Fruit fly (Drosophila melanogaster): ENCODE measurements around the gene CG15219.
A peak's percentile ranks its signal among the peaks of the same experiment; 100 is the strongest.

CG15219 gene

DNA sequence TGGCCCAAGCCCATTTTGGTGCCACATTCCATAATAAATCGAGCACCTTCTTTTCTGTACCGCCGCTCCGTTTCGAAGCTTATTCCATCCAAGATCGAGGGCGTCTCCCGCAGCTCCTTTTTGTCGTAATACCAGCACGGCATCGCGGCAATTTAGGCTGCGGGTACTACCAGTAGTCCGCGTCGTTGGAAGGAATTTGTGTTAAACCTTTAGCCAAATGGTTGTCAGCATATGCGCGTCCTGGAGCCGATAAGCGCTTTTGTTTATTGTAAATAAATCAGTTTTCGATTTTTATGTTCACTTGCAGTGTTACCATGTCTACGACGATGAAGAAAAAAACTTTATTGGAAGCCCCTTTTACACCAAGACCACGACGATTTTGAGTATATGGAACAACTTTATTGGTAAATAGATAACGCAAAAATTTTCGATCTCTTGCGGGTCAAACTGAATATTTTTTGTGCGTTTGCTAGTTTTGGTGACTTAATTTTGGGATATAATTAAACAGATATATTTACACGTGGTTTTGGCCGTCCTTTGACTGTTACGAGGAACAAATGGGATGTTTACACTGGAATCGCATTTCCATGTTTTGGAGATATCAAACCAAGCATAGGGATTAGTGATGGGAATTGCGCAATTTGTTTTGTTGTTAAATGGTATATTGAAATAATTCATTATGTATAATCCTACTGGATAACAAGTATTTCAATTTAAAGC is 24.4 kb upstream of the CG15219 start, which contains the start of gene CycK (continued):
- no peak for TF ChIP-seq CG5245 (GFP tag; optimal IDR thresholded peaks at IDR 0.05)
- TF ChIP-seq rib (GFP tag; IDR thresholded peaks at IDR 0.05): no peak
- peak; percentile 18 for TF ChIP-seq sug (tag; optimal IDR thresholded peaks at IDR 0.05)
- TF ChIP-seq CG11085 (GFP tag; IDR thresholded peaks at IDR 0.05): no peak
- no peak for TF ChIP-seq CG1233 (GFP tag; optimal IDR thresholded peaks at IDR 0.05)
- TF ChIP-seq kni (GFP tag; optimal IDR thresholded peaks at IDR 0.05): no peak
- TF ChIP-seq E2f2 (GFP tag; IDR thresholded peaks at IDR 0.05): no peak
- TF ChIP-seq CG7357 (GFP tag; IDR thresholded peaks at IDR 0.05): peak; percentile 95
- TF ChIP-seq shn (GFP tag; optimal IDR thresholded peaks at IDR 0.05): peak; percentile 9
- no peak for TF ChIP-seq NC2α (GFP tag; optimal IDR thresholded peaks at IDR 0.05)
- TF ChIP-seq Neu2 (GFP tag; optimal IDR thresholded peaks at IDR 0.05; ENCODE audit: borderline replicate concordance): peak; percentile 68
- TF ChIP-seq CG12391 (tag; optimal IDR thresholded peaks at IDR 0.05): peak; percentile 10
- TF ChIP-seq CG33213 (GFP tag; optimal IDR thresholded peaks at IDR 0.05): peak; percentile 13
- TF ChIP-seq Dfd (GFP tag; optimal IDR thresholded peaks at IDR 0.05): peak in 1 of 2 experiments; percentile 29
- no peak for TF ChIP-seq da (GFP tag; optimal IDR thresholded peaks at IDR 0.05)
- no peak for TF ChIP-seq CG2202 (tag; optimal IDR thresholded peaks at IDR 0.05)
- peak; percentile 45 for TF ChIP-seq Sin3A (optimal IDR thresholded peaks at IDR 0.05)
- TF ChIP-seq Nf-YC (tag; optimal IDR thresholded peaks at IDR 0.05): no peak
- peak; percentile 59 for TF ChIP-seq BEAF-32 (GFP tag; optimal IDR thresholded peaks at IDR 0.05)
- no peak for TF ChIP-seq CG7987 (GFP tag; optimal IDR thresholded peaks at IDR 0.05)
- peak; percentile 38 for TF ChIP-seq CG12659 (GFP tag; optimal IDR thresholded peaks at IDR 0.05)
- peak; percentile 21 for TF ChIP-seq CG2712 (tag; optimal IDR thresholded peaks at IDR 0.05)
- TF ChIP-seq Sry-δ (GFP tag; optimal IDR thresholded peaks at IDR 0.05): peak; percentile 67
- peak in 1 of 3 experiments; percentile 37 for TF ChIP-seq lola (GFP tag; optimal IDR thresholded peaks at IDR 0.05)
- peak; percentile 42 for TF ChIP-seq HmgZ (tag; optimal IDR thresholded peaks at IDR 0.05)
- no peak for TF ChIP-seq CG6683 (GFP tag; optimal IDR thresholded peaks at IDR 0.05)
- peak; percentile 43 for TF ChIP-seq gem (tag; optimal IDR thresholded peaks at IDR 0.05)
- no peak; the same call in 1 of the 2 replicates for TF ChIP-seq Rfx (GFP tag; IDR thresholded peaks at IDR 0.05)
- peak; percentile 22 for TF ChIP-seq Mes4 (GFP tag; optimal IDR thresholded peaks at IDR 0.05)
- peak; percentile 35; the same call in 1 of the 2 replicates for TF ChIP-seq slbo (GFP tag; IDR thresholded peaks at IDR 0.05)
- TF ChIP-seq Mad (GFP tag; optimal IDR thresholded peaks at IDR 0.05): peak; percentile 33
- TF ChIP-seq CG3065 (GFP tag; optimal IDR thresholded peaks at IDR 0.05): no peak
- 0 out of 2 replicates have a peak, but pooled peaks have one; percentile 32 for TF ChIP-seq CG14441 (GFP tag; IDR thresholded peaks at IDR 0.05)
- no peak for TF ChIP-seq kay (GFP tag; optimal IDR thresholded peaks at IDR 0.05)
- peak; percentile 9 for TF ChIP-seq CG8290 (GFP tag; optimal IDR thresholded peaks at IDR 0.05)
- peak in 1 of 2 experiments; percentile 53 for TF ChIP-seq CG8290 (tag; optimal IDR thresholded peaks at IDR 0.05)
- TF ChIP-seq jigr1 (GFP tag; IDR thresholded peaks at IDR 0.05): no peak
- no peak for TF ChIP-seq CG10431 (GFP tag; optimal IDR thresholded peaks at IDR 0.05)
- peak; percentile 26 for TF ChIP-seq Lhr (GFP tag; optimal IDR thresholded peaks at IDR 0.05)
- no peak for TF ChIP-seq yki (optimal IDR thresholded peaks at IDR 0.05)
- TF ChIP-seq ro (GFP tag; IDR thresholded peaks at IDR 0.05): no peak
- TF ChIP-seq Myb (GFP tag; optimal IDR thresholded peaks at IDR 0.05): no peak
- TF ChIP-seq CG1024 (GFP tag; IDR thresholded peaks at IDR 0.05): peak; percentile 90
- no peak for TF ChIP-seq CG8478 (optimal IDR thresholded peaks at IDR 0.05)
- TF ChIP-seq Ets65A (GFP tag): peak; percentile 92
- no peak for TF ChIP-seq CG3726 (GFP tag; IDR thresholded peaks at IDR 0.05)
- TF ChIP-seq CG15696 (tag; optimal IDR thresholded peaks at IDR 0.05): no peak
- peak; percentile 2 to 59 for TF ChIP-seq Pdp1 (GFP tag; optimal IDR thresholded peaks at IDR 0.05)
- peak in 1 of 2 experiments; percentile 3 for TF ChIP-seq chif (GFP tag; optimal IDR thresholded peaks at IDR 0.05)
- TF ChIP-seq CG7839 (tag; optimal IDR thresholded peaks at IDR 0.05): peak; percentile 28
- TF ChIP-seq Max (GFP tag; optimal IDR thresholded peaks at IDR 0.05): peak; percentile 67
